Worm (Caenorhabditis elegans) whole organism, young adult: ENCODE results near the gene T25C12.3.

Experiments used
- F33H1.4 ChIP-seq: fragments of 200-800 bp; sonication (Bioruptor generic); IDR thresholded peaks from 2 replicates; pipeline ENCODE4 v1.3.6; 2022; ENCODE audit warnings: missing genetic modification reagents, missing genetic modification characterization, missing compliant biosample characterization
- F37B4.10 ChIP-seq: fragments of 200-800 bp; sonication (Bioruptor generic); IDR thresholded peaks from 2 replicates; pipeline ENCODE4 v1.3.6; 2022; ENCODE audit warnings: missing genetic modification characterization, missing compliant biosample characterization
- F39B2.1 ChIP-seq: fragments of 200-800 bp; sonication (Bioruptor generic); IDR thresholded peaks from 2 replicates; pipeline ENCODE4 v1.3.6; 2022; ENCODE audit warnings: missing genetic modification reagents, missing genetic modification characterization, missing compliant biosample characterization
- F55B11.4 ChIP-seq: sonication (generic microtip); optimal IDR thresholded peaks from 2 replicates; lab custom pipeline; 2016; ENCODE audit warnings: missing compliant biosample characterization, missing genetic modification characterization, borderline replicate concordance; ENCODE audit not compliant: insufficient read depth
- K11D2.4 ChIP-seq: fragments of 200-800 bp; sonication (Bioruptor generic); IDR thresholded peaks from 2 replicates; pipeline ENCODE4 v1.3.6; 2022; ENCODE audit warnings: missing genetic modification reagents, missing genetic modification characterization, missing compliant biosample characterization
- Y53F4B.3 ChIP-seq: fragments of 200-800 bp; sonication (Bioruptor generic); IDR thresholded peaks from 2 replicates; pipeline ENCODE4 v1.3.6; 2022; ENCODE audit warnings: missing genetic modification reagents, missing genetic modification characterization, missing compliant biosample characterization
- Y67H2A.10 ChIP-seq: fragments of 200-800 bp; sonication (Bioruptor generic); conservative IDR thresholded peaks from 2 replicates; pipeline ENCODE4 v1.3.6; 2022; ENCODE audit warnings: missing genetic modification reagents, missing genetic modification characterization, missing compliant biosample characterization
- Y95B8A.8 ChIP-seq: fragments of 200-800 bp; sonication (Bioruptor generic); IDR thresholded peaks from 2 replicates; pipeline ENCODE4 v1.3.6; 2022; ENCODE audit warnings: missing genetic modification reagents, missing genetic modification characterization, missing compliant biosample characterization
- aptf-3 ChIP-seq: fragments of 200-800 bp; sonication (Bioruptor generic); IDR thresholded peaks from 2 replicates; pipeline ENCODE4 v1.3.6; 2022; ENCODE audit warnings: missing genetic modification characterization, missing compliant biosample characterization
- atf-7 ChIP-seq: sonication (generic microtip); optimal IDR thresholded peaks from 2 replicates; lab custom pipeline; 2017; ENCODE audit warnings: mild to moderate bottlenecking, missing genetic modification characterization, missing compliant biosample characterization
- athp-1 ChIP-seq: sonication (generic microtip); optimal IDR thresholded peaks from 2 replicates; lab custom pipeline; 2017; ENCODE audit warnings: mild to moderate bottlenecking, missing genetic modification characterization, missing compliant biosample characterization
- attf-3 ChIP-seq: fragments of 200-800 bp; sonication (Bioruptor generic); conservative IDR thresholded peaks from 2 replicates; pipeline ENCODE4 v1.3.6; 2022; ENCODE audit warnings: missing genetic modification reagents, missing genetic modification characterization, missing compliant biosample characterization
- attf-6 ChIP-seq: fragments of 200-800 bp; sonication (Bioruptor generic); IDR thresholded peaks from 2 replicates; pipeline ENCODE4 v1.3.6; 2022; ENCODE audit warnings: missing genetic modification reagents, missing genetic modification characterization, missing compliant biosample characterization
- ceh-100 ChIP-seq: fragments of 200-800 bp; sonication (Bioruptor generic); IDR thresholded peaks from 2 replicates; pipeline ENCODE4 v1.3.6; 2022; ENCODE audit warnings: missing genetic modification reagents, missing genetic modification characterization, missing compliant biosample characterization
- ceh-91 ChIP-seq: fragments of 200-800 bp; sonication (Bioruptor generic); IDR thresholded peaks from 2 replicates; pipeline ENCODE4 v1.3.6; 2022; ENCODE audit warnings: missing genetic modification reagents, missing genetic modification characterization, missing compliant biosample characterization
- chd-7 ChIP-seq: sonication (generic microtip); optimal IDR thresholded peaks from 2 replicates; lab custom pipeline; 2016; ENCODE audit warnings: mild to moderate bottlenecking, missing genetic modification characterization, moderate library complexity, missing compliant biosample characterization
- dpl-1 ChIP-seq: fragments of 150-350 bp; optimal IDR thresholded peaks from 2 replicates; lab custom pipeline; 2014; ENCODE audit warnings: missing biosample characterization, missing genetic modification reagents, missing genetic modification characterization
- lag-1 ChIP-seq: fragments of 200-800 bp; sonication (Bioruptor generic); IDR thresholded peaks from 2 replicates; pipeline ENCODE4 v1.3.6; 2022; ENCODE audit warnings: missing genetic modification reagents, missing genetic modification characterization, missing compliant biosample characterization
- let-526 ChIP-seq: fragments of 200-800 bp; sonication (Bioruptor generic); IDR thresholded peaks from 2 replicates; pipeline ENCODE4 v1.3.6; 2022; ENCODE audit warnings: missing genetic modification reagents, missing genetic modification characterization, missing compliant biosample characterization
- lin-26 ChIP-seq: fragments of 200-800 bp; sonication (Bioruptor generic); IDR thresholded peaks from 2 replicates; pipeline ENCODE4 v1.3.6; 2022; ENCODE audit warnings: missing genetic modification reagents, missing genetic modification characterization, missing compliant biosample characterization
- lin-35 ChIP-seq, 3 experiments: fragments of 150-350 bp in 2 of 3; sonication (generic microtip) in 1 of 3; optimal IDR thresholded peaks; 2 replicates each; lab custom pipeline; 2014 to 2018; ENCODE audit warnings: missing biosample characterization in 3 of 3, missing genetic modification characterization in 3 of 3, missing genetic modification reagents in 3 of 3
- lin-40 ChIP-seq: sonication (generic microtip); optimal IDR thresholded peaks from 2 replicates; lab custom pipeline; 2016; ENCODE audit warnings: missing genetic modification characterization, mild to moderate bottlenecking, missing compliant biosample characterization, missing genotype, missing genetic modification reagents
- lin-54 ChIP-seq: fragments of 200-800 bp; sonication (Bioruptor generic); optimal IDR thresholded peaks from 2 replicates; lab custom pipeline; 2018; ENCODE audit warnings: mild to moderate bottlenecking, missing genetic modification characterization, missing compliant biosample characterization
- mcd-1 ChIP-seq: fragments of 200-800 bp; sonication (Bioruptor generic); IDR thresholded peaks from 2 replicates; pipeline ENCODE4 v1.3.6; 2022; ENCODE audit warnings: missing genetic modification reagents, missing genetic modification characterization, missing compliant biosample characterization
- mes-4 ChIP-seq: sonication (generic microtip); optimal IDR thresholded peaks from 2 replicates; lab custom pipeline; 2016; ENCODE audit warnings: missing genotype, missing genetic modification characterization, missing compliant biosample characterization
- mxl-1 ChIP-seq: sonication (generic microtip); optimal IDR thresholded peaks from 2 replicates; lab custom pipeline; 2016; ENCODE audit warnings: missing genetic modification characterization, missing compliant biosample characterization
- nhr-120 ChIP-seq: fragments of 200-800 bp; sonication (Bioruptor generic); IDR thresholded peaks from 2 replicates; pipeline ENCODE4 v1.3.6; 2022; ENCODE audit warnings: missing genetic modification characterization, missing compliant biosample characterization
- pha-4 ChIP-seq: fragments of 150-350 bp; sonication (generic microtip); optimal IDR thresholded peaks from 2 replicates; lab custom pipeline; 2014; ENCODE audit warnings: missing biosample characterization, missing genetic modification reagents, missing genetic modification characterization
- rec-8 ChIP-seq, 2 experiments: sonication (generic microtip); optimal IDR thresholded peaks; 2 replicates each; lab custom pipeline; 2016; ENCODE audit warnings: mild to moderate bottlenecking in 2 of 2, missing genetic modification characterization in 2 of 2, missing genetic modification reagents in 2 of 2, missing genotype in 2 of 2, missing biosample characterization in 1 of 2, missing compliant biosample characterization in 1 of 2, moderate library complexity in 1 of 2
- sptf-2 ChIP-seq: fragments of 200-800 bp; sonication (Bioruptor generic); optimal IDR thresholded peaks from 2 replicates; lab custom pipeline; 2018; ENCODE audit warnings: mild to moderate bottlenecking, missing genetic modification characterization, missing compliant biosample characterization
- unc-130 ChIP-seq: sonication (generic microtip); optimal IDR thresholded peaks from 2 replicates; lab custom pipeline; 2016; ENCODE audit warnings: missing genetic modification reagents, missing genetic modification characterization, missing compliant biosample characterization
- unc-62 ChIP-seq: fragments of 150-350 bp; optimal IDR thresholded peaks from 2 replicates; lab custom pipeline; 2014; ENCODE audit warnings: missing biosample characterization, missing genetic modification reagents, missing genetic modification characterization
- zfh-2 ChIP-seq: fragments of 200-800 bp; sonication (Bioruptor generic); conservative IDR thresholded peaks from 2 replicates; pipeline ENCODE4 v1.3.6; 2022; ENCODE audit warnings: missing genetic modification reagents, missing genetic modification characterization, missing compliant biosample characterization
- ztf-18 ChIP-seq: sonication (generic microtip); optimal IDR thresholded peaks from 2 replicates; lab custom pipeline; 2016; ENCODE audit warnings: missing genotype, mild to moderate bottlenecking, missing genetic modification characterization, missing compliant biosample characterization
- ztf-26 ChIP-seq: sonication (generic microtip); optimal IDR thresholded peaks from 2 replicates; lab custom pipeline; 2017; ENCODE audit warnings: missing genetic modification characterization, missing compliant biosample characterization

T25C12.3 gene

DNA sequence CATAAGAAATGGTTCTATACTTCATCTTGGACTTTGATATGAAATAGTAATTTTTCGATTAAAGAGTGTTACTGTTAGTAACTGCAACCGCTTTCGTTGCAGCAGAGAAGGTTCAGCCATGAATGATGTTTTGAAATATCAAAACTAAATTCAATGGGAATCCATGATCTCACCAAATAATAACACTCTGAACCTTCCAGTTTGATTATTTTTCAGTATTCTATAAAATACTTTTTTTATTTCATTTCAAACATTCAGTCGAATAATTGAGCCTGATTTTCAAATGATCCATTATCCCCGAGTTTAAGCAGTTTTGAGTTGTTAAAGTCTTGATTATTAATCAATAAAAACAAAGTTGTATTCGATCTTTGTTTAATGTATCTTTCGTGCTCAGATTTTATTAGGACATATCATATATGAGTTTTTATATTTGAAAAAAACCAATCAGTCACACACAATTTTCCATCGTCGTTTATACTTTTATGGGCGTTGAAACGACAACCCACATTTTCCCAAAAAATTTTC is 37.5 kb upstream of the T25C12.3 start, which contains the start of gene gcp-2.2:
Gene gcp-2.2, plus strand, starts transcription at position 475 of the 525 bp plus-strand sequence.
- TF ChIP-seq mcd-1 (GFP tag; lab: Robert Waterston, UW) (no peak), pha-4 (tag; lab: Kevin White, UChicago) (no peak), rec-8 (tag; optimal IDR thresholded peaks at IDR 0.05; lab: Kevin White, UChicago) (no peak), zfh-2 (GFP tag; lab: Robert Waterston, UW) (no peak), ceh-100 (GFP tag; lab: Robert Waterston, UW) (no peak), mes-4 (tag; lab: Kevin White, UChicago) (no peak), sptf-2 (GFP tag; lab: Kevin White, UChicago) (no peak), chd-7 (tag; lab: Kevin White, UChicago) (no peak), athp-1 (tag; lab: Kevin White, UChicago) (no peak)
- TF ChIP-seq, all 124 proteins: peak for 0

DNA sequence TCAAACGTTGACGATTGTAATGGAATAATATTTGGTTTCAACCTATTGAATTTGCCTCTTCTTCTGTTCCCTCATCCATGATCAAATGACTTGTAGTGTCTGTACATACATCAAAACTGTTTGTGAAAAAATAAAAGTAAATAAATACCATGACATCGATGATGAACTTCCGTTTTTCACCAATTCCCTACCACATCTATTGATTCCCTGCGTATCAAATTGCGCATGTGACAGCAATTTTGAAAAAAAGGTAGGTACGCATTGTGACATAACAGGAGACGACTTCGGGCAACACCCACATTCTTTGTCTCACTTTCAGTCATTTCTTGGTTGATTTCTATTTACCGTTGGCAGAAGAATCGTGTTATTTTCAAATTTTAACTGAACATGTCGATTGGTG is 36.6 kb upstream of the T25C12.3 start, which contains the start of gene C35C5.9:
Gene C35C5.9, plus strand, starts transcription at position 161 of the 400 bp plus-strand sequence.
- TF ChIP-seq lin-40 (tag; lab: Kevin White, UChicago), result peak; percentile 3
- no peak for TF ChIP-seq unc-130 (GFP tag; lab: Kevin White, UChicago)
- no peak for TF ChIP-seq F55B11.4
- 0 out of 2 replicates have a peak, but pooled peaks have one; percentile 45 for TF ChIP-seq Y95B8A.8 (GFP tag; lab: Robert Waterston, UW)

DNA sequence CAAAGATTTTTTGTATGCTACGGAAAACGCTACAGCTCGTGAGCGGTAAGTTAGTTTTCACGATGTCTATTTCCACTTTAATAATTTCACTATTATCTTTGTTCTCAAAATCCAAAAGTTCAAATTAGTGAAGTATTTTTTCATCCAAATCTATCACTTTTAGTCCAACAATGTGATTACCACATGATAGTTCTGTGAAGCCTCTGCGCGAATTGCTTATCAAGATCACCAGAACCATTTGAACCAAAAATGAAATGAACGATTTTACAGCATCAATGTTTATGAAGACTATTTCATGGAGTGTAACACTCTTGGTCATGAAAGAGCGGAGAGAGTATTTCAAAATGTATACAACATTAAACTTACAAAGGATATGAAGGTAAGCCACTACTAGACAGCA is 34.6 kb upstream of the T25C12.3 start:
- no peak for TF ChIP-seq ceh-91 (GFP tag; lab: Robert Waterston, UW)
- no peak for TF ChIP-seq Y53F4B.3 (GFP tag; lab: Robert Waterston, UW)
- TF ChIP-seq sptf-2 (GFP tag; lab: Kevin White, UChicago), result no peak
- TF ChIP-seq K11D2.4, result no peak
- TF ChIP-seq let-526 (GFP tag; lab: Robert Waterston, UW), result no peak

DNA sequence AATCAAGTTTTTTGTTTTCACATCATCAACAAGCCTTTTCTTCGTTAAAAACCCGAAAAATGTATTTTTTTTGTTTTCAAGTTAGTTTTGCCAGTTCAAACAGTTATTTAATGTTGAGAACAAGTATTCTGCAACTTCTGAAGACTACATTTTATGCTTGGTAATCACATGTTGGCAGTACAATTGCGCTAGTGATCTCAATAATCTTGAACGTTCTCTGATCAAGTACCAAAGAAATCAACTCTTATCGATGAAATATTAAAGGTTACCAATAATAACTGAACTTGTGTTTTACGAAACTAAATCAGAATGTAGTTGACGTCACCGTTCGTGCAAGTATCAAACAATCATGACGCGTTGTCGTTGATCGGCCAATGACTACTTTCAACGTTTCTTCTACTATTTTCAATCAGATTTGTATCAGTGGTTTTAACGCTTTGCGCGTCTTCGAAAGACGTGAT is 33.8 kb upstream of the T25C12.3 start, which contains the start of gene C35C5.8:
Gene C35C5.8, plus strand, starts transcription at position 51 of the 461 bp plus-strand sequence.
- TF ChIP-seq Y53F4B.3 (GFP tag; lab: Robert Waterston, UW) (no peak), ztf-26 (tag; lab: Kevin White, UChicago) (peak; percentile 1), F33H1.4 (GFP tag; lab: Robert Waterston, UW) (no peak), Y67H2A.10 (GFP tag; lab: Robert Waterston, UW) (no peak), mxl-1 (tag; lab: Kevin White, UChicago) (no peak), dpl-1 (GFP tag; lab: Kevin White, UChicago) (no peak)
- TF ChIP-seq, all 124 proteins: peak for 1

DNA sequence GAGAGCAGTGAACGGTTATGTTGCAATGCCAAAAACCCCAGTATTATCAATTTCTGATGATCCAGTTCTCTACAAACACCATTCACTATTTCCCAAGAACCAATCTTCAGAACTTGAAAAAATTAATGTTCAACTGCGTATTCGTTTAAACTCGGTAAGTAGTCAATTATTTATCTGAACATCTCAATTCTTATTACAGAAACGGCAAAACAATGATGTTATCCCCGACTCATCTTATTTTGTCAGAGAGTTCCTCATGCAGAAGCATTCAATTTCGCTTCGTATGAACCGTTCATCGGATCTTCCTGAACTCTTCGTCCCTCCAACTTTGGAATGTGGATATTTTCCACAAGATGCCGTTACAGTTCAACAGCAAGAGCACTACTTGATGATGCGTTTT is 23.9 kb upstream of the T25C12.3 start:
- TF ChIP-seq F39B2.1 (GFP tag; lab: Robert Waterston, UW), result no peak
- TF ChIP-seq unc-62 (GFP tag; lab: Kevin White, UChicago), result no peak
- no peak for TF ChIP-seq attf-3 (GFP tag; lab: Robert Waterston, UW)
- TF ChIP-seq lin-35 (GFP tag; optimal IDR thresholded peaks at IDR 0.05; lab: Kevin White, UChicago), result no peak
- TF ChIP-seq attf-6 (GFP tag; lab: Robert Waterston, UW), result no peak
- no peak for TF ChIP-seq F37B4.10 (GFP tag; lab: Robert Waterston, UW)
- TF ChIP-seq lag-1 (GFP tag; lab: Robert Waterston, UW), result no peak
- no peak for TF ChIP-seq lin-26 (GFP tag; lab: Robert Waterston, UW)
- TF ChIP-seq ztf-18 (tag; lab: Kevin White, UChicago), result no peak
- TF ChIP-seq lin-54, result no peak
- TF ChIP-seq aptf-3, result no peak
- TF ChIP-seq atf-7 (tag; lab: Kevin White, UChicago), result no peak
- TF ChIP-seq mes-4 (tag; lab: Kevin White, UChicago), result no peak
- TF ChIP-seq nhr-120 (GFP tag; lab: Robert Waterston, UW), result no peak
